Fruit fly (Drosophila melanogaster) whole organism, embryonic: ENCODE data around the gene CG31974.

ENCODE experiments used
- Asciz ChIP-seq: fragments of 200-800 bp; sonication (Bioruptor generic); optimal IDR thresholded peaks from 2 replicates; lab custom pipeline; 2017; ENCODE audit warnings: missing biosample characterization, mild to moderate bottlenecking, missing genetic modification characterization, missing genetic modification reagents
- Bdp1 ChIP-seq: fragments of 200-800 bp; sonication (Bioruptor generic); optimal IDR thresholded peaks from 3 replicates; lab custom pipeline; 2016; ENCODE audit warnings: missing biosample characterization, missing genetic modification characterization
- CG10147 ChIP-seq: fragments of 200-800 bp; sonication (Bioruptor generic); optimal IDR thresholded peaks from 2 replicates; lab custom pipeline; 2019; ENCODE audit warnings: missing biosample characterization, mild to moderate bottlenecking, missing genetic modification characterization, moderate library complexity
- CG10274 ChIP-seq: fragments of 200-800 bp; sonication (Bioruptor generic); optimal IDR thresholded peaks from 3 replicates; lab custom pipeline; 2017; ENCODE audit warnings: missing biosample characterization, mild to moderate bottlenecking, missing genetic modification characterization
- CG10366 ChIP-seq: fragments of 200-800 bp; sonication (Bioruptor generic); IDR thresholded peaks from 2 replicates; pipeline ENCODE4 v1.3.6; 2022; ENCODE audit warnings: missing biosample characterization, missing genetic modification characterization
- CG10431 ChIP-seq: fragments of 200-800 bp; sonication (Bioruptor generic); optimal IDR thresholded peaks from 3 replicates; lab custom pipeline; 2018; ENCODE audit warnings: missing biosample characterization, mild to moderate bottlenecking, missing genetic modification characterization
- CG11093 ChIP-seq: fragments of 200-800 bp; sonication (Bioruptor generic); IDR thresholded peaks from 3 replicates; pipeline ENCODE4 v1.3.6; 2022; ENCODE audit warnings: missing biosample characterization, missing genetic modification characterization
- CG12104 ChIP-seq: fragments of 200-800 bp; sonication (Bioruptor generic); optimal IDR thresholded peaks from 3 replicates; lab custom pipeline; 2016; ENCODE audit warnings: missing biosample characterization, missing genetic modification characterization
- CG12391 ChIP-seq: fragments of 200-800 bp; sonication (Bioruptor generic); optimal IDR thresholded peaks from 3 replicates; lab custom pipeline; 2018; ENCODE audit warnings: missing biosample characterization, mild to moderate bottlenecking, missing genetic modification characterization, moderate library complexity
- CG13296 ChIP-seq: fragments of 200-800 bp; sonication (Bioruptor generic); optimal IDR thresholded peaks from 3 replicates; lab custom pipeline; 2018; ENCODE audit warnings: missing biosample characterization, mild to moderate bottlenecking, missing genetic modification characterization
- CG13624 ChIP-seq: fragments of 200-800 bp; sonication (Bioruptor generic); optimal IDR thresholded peaks from 2 replicates; lab custom pipeline; 2016; ENCODE audit warnings: missing biosample characterization, missing genetic modification characterization
- CG14965 ChIP-seq: fragments of 200-800 bp; sonication (Bioruptor generic); optimal IDR thresholded peaks from 2 replicates; lab custom pipeline; 2016; ENCODE audit warnings: missing biosample characterization, missing genetic modification characterization, borderline replicate concordance
- CG18011 ChIP-seq: fragments of 200-800 bp; sonication (Bioruptor generic); optimal IDR thresholded peaks from 2 replicates; lab custom pipeline; 2017; ENCODE audit warnings: missing biosample characterization, missing genetic modification characterization, mild to moderate bottlenecking, moderate library complexity, missing genotype
- CG30020 ChIP-seq: fragments of 200-800 bp; optimal IDR thresholded peaks from 2 replicates; lab custom pipeline; 2019; ENCODE audit warnings: missing biosample characterization, mild to moderate bottlenecking, missing genetic modification characterization, moderate library complexity
- CG33213 ChIP-seq: fragments of 200-800 bp; sonication (Bioruptor generic); optimal IDR thresholded peaks from 3 replicates; lab custom pipeline; 2016; ENCODE audit warnings: missing biosample characterization, missing genetic modification characterization
- CG4730 ChIP-seq: fragments of 200-800 bp; sonication (Bioruptor generic); IDR thresholded peaks from 2 replicates; pipeline ENCODE4 v1.3.6; 2022; ENCODE audit warnings: missing biosample characterization, missing genetic modification characterization
- CG4854 ChIP-seq: fragments of 200-800 bp; sonication (Bioruptor generic); optimal IDR thresholded peaks from 2 replicates; lab custom pipeline; 2016; ENCODE audit warnings: missing biosample characterization, missing genetic modification characterization, inconsistent platforms
- CG6654 ChIP-seq: fragments of 200-800 bp; sonication (Bioruptor generic); optimal IDR thresholded peaks from 2 replicates; lab custom pipeline; 2017; ENCODE audit warnings: missing biosample characterization, mild to moderate bottlenecking, missing genetic modification characterization
- CG7357 ChIP-seq: fragments of 200-800 bp; sonication (Bioruptor generic); IDR thresholded peaks from 3 replicates; pipeline ENCODE4 v1.3.6; 2022; ENCODE audit warnings: missing biosample characterization, missing genetic modification characterization
- CG9437 ChIP-seq: fragments of 200-800 bp; sonication (Bioruptor generic); optimal IDR thresholded peaks from 2 replicates; lab custom pipeline; 2018; ENCODE audit warnings: missing biosample characterization, mild to moderate bottlenecking, missing genetic modification characterization
- CG9932 ChIP-seq: fragments of 200-800 bp; sonication (Bioruptor generic); IDR thresholded peaks from 2 replicates; pipeline ENCODE4 v1.3.6; 2022; ENCODE audit warnings: missing biosample characterization, missing genetic modification characterization
- Dp ChIP-seq: fragments of 200-800 bp; sonication (Bioruptor generic); optimal IDR thresholded peaks from 2 replicates; lab custom pipeline; 2018; ENCODE audit warnings: missing biosample characterization, mild to moderate bottlenecking, missing genetic modification characterization, moderate library complexity
- HmgZ ChIP-seq: fragments of 200-800 bp; sonication (Bioruptor generic); optimal IDR thresholded peaks from 2 replicates; lab custom pipeline; 2018; ENCODE audit warnings: missing biosample characterization, mild to moderate bottlenecking, missing genetic modification characterization
- Lim3 ChIP-seq: fragments of 200-800 bp; sonication (Bioruptor generic); IDR thresholded peaks from 2 replicates; pipeline ENCODE4 v1.3.6; 2022; ENCODE audit warnings: missing biosample characterization, missing genetic modification characterization
- MBD-R2 ChIP-seq: fragments of 200-800 bp; sonication (Bioruptor generic); IDR thresholded peaks from 2 replicates; pipeline ENCODE4 v1.3.6; 2022; ENCODE audit warnings: missing biosample characterization, missing genetic modification characterization
- Med ChIP-seq: fragments of 200-800 bp; sonication (Bioruptor generic); peaks from one replicate; lab custom pipeline; 2016; ENCODE audit warnings: missing biosample characterization, missing genetic modification characterization, mild to moderate bottlenecking, inconsistent platforms, moderate library complexity
- NC2β ChIP-seq: fragments of 200-800 bp; sonication (Bioruptor generic); optimal IDR thresholded peaks from 2 replicates; lab custom pipeline; 2016; ENCODE audit warnings: missing biosample characterization, missing genetic modification characterization
- NK7.1 ChIP-seq: fragments of 200-800 bp; sonication (Bioruptor generic); optimal IDR thresholded peaks from 3 replicates; lab custom pipeline; 2016; ENCODE audit warnings: missing biosample characterization, missing genetic modification characterization
- NfI ChIP-seq: fragments of 200-800 bp; sonication (Bioruptor generic); optimal IDR thresholded peaks from 3 replicates; lab custom pipeline; 2018; ENCODE audit warnings: missing biosample characterization, mild to moderate bottlenecking, missing genetic modification characterization, moderate library complexity
- Rx ChIP-seq: fragments of 200-800 bp; sonication (Bioruptor generic); IDR thresholded peaks from 2 replicates; pipeline ENCODE4 v1.3.6; 2022; ENCODE audit warnings: missing biosample characterization, missing genetic modification characterization
- Sox102F ChIP-seq: fragments of 200-800 bp; sonication (Bioruptor generic); optimal IDR thresholded peaks from 2 replicates; lab custom pipeline; 2018; ENCODE audit warnings: missing biosample characterization, mild to moderate bottlenecking, missing genetic modification characterization, moderate library complexity
- TFAM ChIP-seq: fragments of 200-800 bp; sonication (Bioruptor generic); optimal IDR thresholded peaks from 2 replicates; lab custom pipeline; 2017; ENCODE audit warnings: missing biosample characterization, missing genetic modification characterization, inconsistent platforms
- Vsx1 ChIP-seq: fragments of 200-800 bp; sonication (Bioruptor generic); optimal IDR thresholded peaks from 2 replicates; lab custom pipeline; 2017; ENCODE audit warnings: missing biosample characterization, mild to moderate bottlenecking, missing genetic modification characterization, missing genetic modification reagents
- ci ChIP-seq: fragments of 200-800 bp; sonication (Bioruptor generic); IDR thresholded peaks from 3 replicates; pipeline ENCODE4 v1.3.6; 2022; ENCODE audit warnings: missing biosample characterization, missing genetic modification characterization
- dmrt11E ChIP-seq: fragments of 200-800 bp; sonication (Bioruptor generic); optimal IDR thresholded peaks from 3 replicates; lab custom pipeline; 2018; ENCODE audit warnings: missing biosample characterization, mild to moderate bottlenecking, missing genetic modification characterization, moderate library complexity
- eyg ChIP-seq: fragments of 200-800 bp; sonication (Bioruptor generic); optimal IDR thresholded peaks from 3 replicates; lab custom pipeline; 2016; ENCODE audit warnings: missing biosample characterization, missing genetic modification characterization
- ftz-f1 ChIP-seq: fragments of 200-800 bp; sonication (Bioruptor generic); optimal IDR thresholded peaks from 2 replicates; lab custom pipeline; 2016; ENCODE audit warnings: missing biosample characterization, missing genetic modification characterization
- gcm ChIP-seq: fragments of 200-800 bp; sonication (Bioruptor generic); optimal IDR thresholded peaks from 2 replicates; lab custom pipeline; 2019; ENCODE audit warnings: missing biosample characterization, mild to moderate bottlenecking, missing genetic modification characterization, moderate library complexity
- ham ChIP-seq: fragments of 200-800 bp; sonication (Bioruptor generic); IDR thresholded peaks from 2 replicates; pipeline ENCODE4 v1.3.6; 2022; ENCODE audit warnings: missing biosample characterization, missing genetic modification characterization
- ind ChIP-seq: fragments of 200-800 bp; sonication (Bioruptor generic); optimal IDR thresholded peaks from 3 replicates; lab custom pipeline; 2016; ENCODE audit warnings: missing biosample characterization, missing genetic modification characterization
- jigr1 ChIP-seq: fragments of 200-800 bp; sonication (Bioruptor generic); IDR thresholded peaks from 3 replicates; pipeline ENCODE4 v1.3.6; 2022; ENCODE audit warnings: missing biosample characterization, missing genetic modification characterization
- klu ChIP-seq: fragments of 200-800 bp; sonication (Bioruptor generic); IDR thresholded peaks from 2 replicates; pipeline ENCODE4 v1.3.6; 2022; ENCODE audit warnings: missing biosample characterization, missing genetic modification characterization
- maf-S ChIP-seq: fragments of 200-800 bp; sonication (Bioruptor generic); optimal IDR thresholded peaks from 2 replicates; lab custom pipeline; 2016; ENCODE audit warnings: missing biosample characterization, missing genetic modification characterization
- mld ChIP-seq: fragments of 200-800 bp; sonication (Bioruptor generic); IDR thresholded peaks from 3 replicates; pipeline ENCODE4 v1.3.6; 2022; ENCODE audit warnings: missing biosample characterization, missing genetic modification characterization; ENCODE audit not compliant: partially characterized antibody
- nerfin-2 ChIP-seq: fragments of 200-800 bp; sonication (Bioruptor generic); IDR thresholded peaks from 2 replicates; pipeline ENCODE4 v1.3.6; 2022; ENCODE audit warnings: missing biosample characterization, missing genetic modification characterization; ENCODE audit not compliant: partially characterized antibody
- ranshi ChIP-seq: fragments of 200-800 bp; sonication (Bioruptor generic); IDR thresholded peaks from 2 replicates; pipeline ENCODE4 v1.3.6; 2022; ENCODE audit warnings: missing biosample characterization, missing genetic modification characterization
- ro ChIP-seq: fragments of 200-800 bp; sonication (Bioruptor generic); IDR thresholded peaks from 2 replicates; pipeline ENCODE4 v1.3.6; 2022; ENCODE audit warnings: missing biosample characterization, missing genetic modification characterization
- slou ChIP-seq: fragments of 200-800 bp; sonication (Bioruptor generic); optimal IDR thresholded peaks from 3 replicates; lab custom pipeline; 2016; ENCODE audit warnings: missing biosample characterization, missing genetic modification characterization
- tin ChIP-seq: fragments of 200-800 bp; sonication (Bioruptor generic); optimal IDR thresholded peaks from 3 replicates; lab custom pipeline; 2016; ENCODE audit warnings: missing biosample characterization, missing genetic modification characterization

Gene CG31974

DNA sequence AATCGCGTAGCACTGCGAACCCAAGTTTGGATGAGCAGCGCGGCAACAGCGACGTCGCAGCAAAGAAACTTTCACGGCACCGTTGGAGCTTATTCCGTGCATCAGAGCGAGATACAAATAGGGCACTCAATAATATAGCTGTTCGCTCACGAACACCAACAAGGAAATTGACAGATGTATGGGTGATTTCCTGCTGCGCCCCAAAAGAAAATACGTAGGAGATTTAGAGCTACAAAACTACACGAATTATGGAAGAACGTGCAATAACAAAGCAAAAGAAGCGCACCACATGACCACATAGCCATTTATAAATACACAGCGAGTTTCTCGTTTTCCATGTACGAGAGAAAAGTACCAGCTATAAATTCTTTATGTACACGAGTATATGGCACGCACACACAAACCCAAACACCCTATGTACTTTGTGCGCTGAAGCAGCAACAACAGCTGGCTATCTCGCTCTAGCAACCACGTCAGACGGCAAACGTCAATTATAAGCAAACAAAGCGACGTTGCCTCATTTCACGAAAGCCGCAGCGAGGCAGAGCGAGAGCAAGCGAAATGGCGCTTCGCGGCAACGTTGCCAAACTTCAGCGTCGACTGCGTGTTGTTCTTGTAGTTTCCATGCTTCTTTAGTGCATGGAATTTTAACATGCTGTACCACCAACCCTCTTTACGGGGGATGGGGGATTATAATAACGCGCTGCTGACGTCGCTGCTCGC lies 18.7 kb upstream of the CG31974 start (continued):
- TF ChIP-seq ftz-f1 (GFP tag; lab: Kevin White, UChicago) (peak; percentile 22), slou (GFP tag; lab: Kevin White, UChicago) (no peak), CG30020 (tag; lab: Kevin White, UChicago) (no peak), CG7357 (GFP tag; lab: Robert Waterston, UW) (no peak), mld (GFP tag; lab: Robert Waterston, UW) (no peak), CG12391 (tag; lab: Kevin White, UChicago) (no peak), ro (GFP tag; lab: Robert Waterston, UW) (no peak), NK7.1 (GFP tag; lab: Kevin White, UChicago) (no peak), CG10274 (GFP tag; lab: Kevin White, UChicago) (peak; percentile 41), CG10366 (GFP tag; lab: Robert Waterston, UW) (no peak), CG12104 (peak; percentile 44), jigr1 (GFP tag; lab: Robert Waterston, UW) (no peak), NfI (GFP tag; lab: Kevin White, UChicago) (peak; percentile 6), CG10431 (peak; percentile 52), CG10147 (peak; percentile 26), ranshi (GFP tag; lab: Robert Waterston, UW) (no peak), NC2β (GFP tag; lab: Kevin White, UChicago) (no peak), CG33213 (GFP tag; lab: Kevin White, UChicago) (no peak), dmrt11E (tag; lab: Kevin White, UChicago) (no peak), Lim3 (no peak), CG9437 (peak; percentile 14), nerfin-2 (GFP tag; lab: Robert Waterston, UW) (no peak), CG6654 (GFP tag; lab: Kevin White, UChicago) (no peak), Dp (no peak), Rx (no peak), Asciz (GFP tag; lab: Kevin White, UChicago) (no peak), MBD-R2 (no peak), CG14965 (GFP tag; lab: Kevin White, UChicago) (no peak), ham (GFP tag; lab: Robert Waterston, UW) (no peak), Sox102F (GFP tag; lab: Kevin White, UChicago) (no peak), TFAM (GFP tag; lab: Kevin White, UChicago) (no peak), CG9932 (GFP tag; lab: Robert Waterston, UW) (no peak), CG18011 (GFP tag; lab: Kevin White, UChicago) (no peak), HmgZ (peak; percentile 9)

DNA sequence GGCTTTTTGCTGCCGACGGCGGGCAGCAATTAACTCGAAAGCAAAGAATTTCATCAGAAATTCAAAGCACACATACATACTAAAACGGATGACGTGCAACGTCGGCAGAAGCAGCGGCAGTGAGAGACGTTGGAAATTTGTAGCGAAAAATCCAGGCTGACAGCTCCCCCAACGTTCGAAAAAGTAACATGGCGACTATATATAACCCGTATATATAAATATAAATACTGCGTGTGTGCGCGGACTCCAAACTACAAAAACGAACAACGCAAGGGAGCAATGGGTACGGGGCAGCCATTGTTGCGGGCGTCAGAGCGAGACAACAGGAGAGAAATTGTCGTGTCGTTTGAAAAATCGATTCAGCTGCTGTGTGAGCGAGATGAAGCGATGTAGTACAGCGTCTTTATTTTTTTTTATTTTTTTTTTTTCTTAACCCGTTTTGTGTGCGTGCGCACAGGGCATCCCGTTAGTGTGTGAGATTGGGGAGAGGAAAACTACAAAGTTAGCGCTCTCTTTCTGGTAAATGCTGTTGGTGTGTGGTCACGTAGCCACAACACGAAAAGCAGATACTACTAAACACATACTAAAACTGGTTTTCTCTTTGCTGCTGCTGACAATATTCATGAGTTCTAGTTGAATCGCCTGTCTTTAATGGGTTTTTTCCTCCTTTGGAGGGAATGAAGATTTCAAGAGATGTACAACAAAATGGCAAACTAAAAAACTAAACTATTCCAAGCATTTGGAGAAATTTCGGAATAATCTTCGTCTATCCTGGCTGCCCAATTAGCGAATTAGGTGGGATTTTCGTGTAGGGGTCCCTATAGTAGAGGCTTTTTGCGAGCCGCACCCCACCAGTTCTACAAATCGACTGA lies 17.9 kb upstream of the CG31974 start:
- no peak for TF ChIP-seq ci (GFP tag; lab: Robert Waterston, UW)
- no peak for TF ChIP-seq maf-S (GFP tag; lab: Kevin White, UChicago)
- no peak for TF ChIP-seq CG6654 (GFP tag; lab: Kevin White, UChicago)
- TF ChIP-seq Vsx1 (GFP tag; lab: Kevin White, UChicago), result no peak
- TF ChIP-seq CG4854 (GFP tag; lab: Kevin White, UChicago), result no peak
- TF ChIP-seq Med (GFP tag; lab: Kevin White, UChicago), result peak; percentile 86
- TF ChIP-seq CG13296 (GFP tag; lab: Kevin White, UChicago), result peak; percentile 44
- no peak for TF ChIP-seq klu (GFP tag; lab: Robert Waterston, UW)
- TF ChIP-seq tin (GFP tag; lab: Kevin White, UChicago), result peak; percentile 9
- no peak; the same call in 2 of the 3 replicates for TF ChIP-seq CG11093
- peak; percentile 63 for TF ChIP-seq gcm
- TF ChIP-seq NK7.1 (GFP tag; lab: Kevin White, UChicago), result no peak
- no peak for TF ChIP-seq CG13624 (GFP tag; lab: Kevin White, UChicago)
- no peak for TF ChIP-seq ind
- TF ChIP-seq slou (GFP tag; lab: Kevin White, UChicago), result no peak
- no peak for TF ChIP-seq CG4730 (GFP tag; lab: Robert Waterston, UW)
- TF ChIP-seq Bdp1 (GFP tag; lab: Kevin White, UChicago), result peak; percentile 8
- TF ChIP-seq CG33213 (GFP tag; lab: Kevin White, UChicago), result no peak
- TF ChIP-seq eyg, result no peak
